Fruit fly (Drosophila melanogaster) whole organism, embryonic: ENCODE measurements around the gene dlp.

Source experiments
- Ada2b ChIP-seq: fragments of 200-800 bp; sonication (Bioruptor generic); IDR thresholded peaks from 2 replicates; pipeline ENCODE4 v1.3.6; 2022; ENCODE audit warnings: missing biosample characterization, missing genetic modification characterization
- Adf1 ChIP-seq: fragments of 200-800 bp; sonication (Bioruptor generic); IDR thresholded peaks from 2 replicates; pipeline ENCODE4 v1.3.6; 2022; ENCODE audit warnings: missing biosample characterization, missing genetic modification characterization
- BEAF-32 ChIP-seq: fragments of 200-800 bp; sonication (Bioruptor generic); optimal IDR thresholded peaks from 3 replicates; lab custom pipeline; 2017; ENCODE audit warnings: missing biosample characterization, missing genetic modification characterization, mild to moderate bottlenecking, moderate library complexity, missing genetic modification reagents
- Bdp1 ChIP-seq: fragments of 200-800 bp; sonication (Bioruptor generic); optimal IDR thresholded peaks from 3 replicates; lab custom pipeline; 2016; ENCODE audit warnings: missing biosample characterization, missing genetic modification characterization
- CG12769 ChIP-seq: fragments of 200-800 bp; sonication (Bioruptor generic); optimal IDR thresholded peaks from 2 replicates; lab custom pipeline; 2019; ENCODE audit warnings: missing biosample characterization, mild to moderate bottlenecking, missing genetic modification characterization, moderate library complexity
- CG13287 ChIP-seq: fragments of 200-800 bp; sonication (Bioruptor generic); IDR thresholded peaks from 2 replicates; pipeline ENCODE4 v1.3.6; 2022; ENCODE audit warnings: missing biosample characterization, missing genetic modification characterization; ENCODE audit not compliant: partially characterized antibody
- CG14441 ChIP-seq: fragments of 200-800 bp; sonication (Bioruptor generic); IDR thresholded peaks from 2 replicates; pipeline ENCODE4 v1.3.6; 2022; ENCODE audit warnings: missing biosample characterization, missing genetic modification characterization
- CG14710 ChIP-seq: fragments of 200-800 bp; sonication (Bioruptor generic); optimal IDR thresholded peaks from 3 replicates; lab custom pipeline; 2019; ENCODE audit warnings: missing biosample characterization, mild to moderate bottlenecking, missing genetic modification characterization, moderate library complexity
- CG14965 ChIP-seq: fragments of 200-800 bp; sonication (Bioruptor generic); optimal IDR thresholded peaks from 2 replicates; lab custom pipeline; 2016; ENCODE audit warnings: missing biosample characterization, missing genetic modification characterization, borderline replicate concordance
- CG16779 ChIP-seq: fragments of 200-800 bp; sonication (Bioruptor generic); IDR thresholded peaks from 2 replicates; pipeline ENCODE4 v1.3.6; 2022; ENCODE audit warnings: missing biosample characterization, missing genetic modification characterization
- CG17802 ChIP-seq: fragments of 200-800 bp; sonication (Bioruptor generic); optimal IDR thresholded peaks from 2 replicates; lab custom pipeline; 2018; ENCODE audit warnings: missing biosample characterization, mild to moderate bottlenecking, missing genetic modification characterization, moderate library complexity
- CG3163 ChIP-seq: fragments of 200-800 bp; sonication (Bioruptor generic); optimal IDR thresholded peaks from 3 replicates; lab custom pipeline; 2016; ENCODE audit warnings: missing biosample characterization, missing genetic modification characterization
- CG32532 ChIP-seq: fragments of 200-800 bp; sonication (Bioruptor generic); IDR thresholded peaks from 2 replicates; pipeline ENCODE4 v1.3.6; 2022; ENCODE audit warnings: missing biosample characterization, missing genetic modification characterization
- CG3281 ChIP-seq: fragments of 200-800 bp; sonication (Bioruptor generic); optimal IDR thresholded peaks from 3 replicates; lab custom pipeline; 2017; ENCODE audit warnings: missing biosample characterization, mild to moderate bottlenecking, missing genetic modification characterization
- CG33557 ChIP-seq: fragments of 200-800 bp; sonication (Bioruptor generic); optimal IDR thresholded peaks from 2 replicates; lab custom pipeline; 2019; ENCODE audit warnings: missing biosample characterization, mild to moderate bottlenecking, missing genetic modification characterization, moderate library complexity
- CG5245 ChIP-seq: fragments of 200-800 bp; sonication (Bioruptor generic); optimal IDR thresholded peaks from 3 replicates; lab custom pipeline; 2016; ENCODE audit warnings: missing biosample characterization, missing genetic modification characterization
- CG6254 ChIP-seq: fragments of 200-800 bp; sonication (Bioruptor generic); optimal IDR thresholded peaks from 3 replicates; lab custom pipeline; 2017; ENCODE audit warnings: mild to moderate bottlenecking, missing biosample characterization, missing genetic modification reagents, missing genetic modification characterization
- CG6654 ChIP-seq: fragments of 200-800 bp; sonication (Bioruptor generic); optimal IDR thresholded peaks from 2 replicates; lab custom pipeline; 2017; ENCODE audit warnings: missing biosample characterization, mild to moderate bottlenecking, missing genetic modification characterization
- CG6813 ChIP-seq: fragments of 200-800 bp; sonication (Bioruptor generic); optimal IDR thresholded peaks from 2 replicates; lab custom pipeline; 2017; ENCODE audit warnings: missing biosample characterization, missing genetic modification characterization, mild to moderate bottlenecking, moderate library complexity, missing genetic modification reagents
- CG9437 ChIP-seq: fragments of 200-800 bp; sonication (Bioruptor generic); optimal IDR thresholded peaks from 2 replicates; lab custom pipeline; 2018; ENCODE audit warnings: missing biosample characterization, mild to moderate bottlenecking, missing genetic modification characterization
- Chrac-16 ChIP-seq: fragments of 200-800 bp; sonication (Bioruptor generic); optimal IDR thresholded peaks from 3 replicates; lab custom pipeline; 2016; ENCODE audit warnings: missing biosample characterization, missing genetic modification characterization
- D19A ChIP-seq: fragments of 200-800 bp; optimal IDR thresholded peaks from 3 replicates; lab custom pipeline; 2019; ENCODE audit warnings: missing biosample characterization, mild to moderate bottlenecking, missing genetic modification characterization, moderate library complexity
- Deaf1 ChIP-seq: fragments of 200-800 bp; optimal IDR thresholded peaks from 3 replicates; lab custom pipeline; 2019; ENCODE audit warnings: missing biosample characterization, mild to moderate bottlenecking, missing genetic modification characterization, moderate library complexity
- Hey ChIP-seq: fragments of 200-800 bp; sonication (Bioruptor generic); optimal IDR thresholded peaks from 3 replicates; lab custom pipeline; 2018; ENCODE audit warnings: missing biosample characterization, mild to moderate bottlenecking, missing genetic modification characterization
- Hr3 ChIP-seq: fragments of 200-800 bp; sonication (Bioruptor generic); optimal IDR thresholded peaks from 3 replicates; lab custom pipeline; 2016; ENCODE audit warnings: missing biosample characterization, missing genetic modification characterization
- Hr78 ChIP-seq, 2 experiments: fragments of 200-800 bp in 1 of 2; fragments of >200 bp in 1 of 2; sonication (Bioruptor generic) in 1 of 2; optimal IDR thresholded peaks; 2 replicates each; lab custom pipeline; 2017 to 2019; ENCODE audit warnings: missing biosample characterization in 2 of 2, missing genetic modification characterization in 2 of 2, mild to moderate bottlenecking in 1 of 2, moderate library complexity in 1 of 2
- Med ChIP-seq: fragments of 200-800 bp; sonication (Bioruptor generic); peaks from one replicate; lab custom pipeline; 2016; ENCODE audit warnings: missing biosample characterization, missing genetic modification characterization, mild to moderate bottlenecking, inconsistent platforms, moderate library complexity
- Neu2 ChIP-seq: fragments of 200-800 bp; sonication (Bioruptor generic); optimal IDR thresholded peaks from 3 replicates; lab custom pipeline; 2016; ENCODE audit warnings: missing biosample characterization, missing genetic modification characterization, borderline replicate concordance
- Oaz ChIP-seq: fragments of 200-800 bp; sonication (Bioruptor generic); IDR thresholded peaks from 2 replicates; pipeline ENCODE4 v1.3.6; 2022; ENCODE audit warnings: missing biosample characterization, missing genetic modification characterization
- Ptx1 ChIP-seq: fragments of 200-800 bp; sonication (Bioruptor generic); IDR thresholded peaks from 2 replicates; pipeline ENCODE4 v1.3.6; 2022; ENCODE audit warnings: missing biosample characterization, missing genetic modification characterization
- Sox100B ChIP-seq: fragments of 200-800 bp; sonication (Bioruptor generic); optimal IDR thresholded peaks from 3 replicates; lab custom pipeline; 2018; ENCODE audit warnings: missing biosample characterization, mild to moderate bottlenecking, missing genetic modification characterization
- ato ChIP-seq: fragments of 200-800 bp; sonication (Bioruptor generic); IDR thresholded peaks from 2 replicates; pipeline ENCODE4 v1.3.6; 2022; ENCODE audit warnings: missing biosample characterization, missing genetic modification characterization; ENCODE audit not compliant: partially characterized antibody
- br ChIP-seq: fragments of >200 bp; optimal IDR thresholded peaks from 2 replicates; lab custom pipeline; 2017
- chn ChIP-seq: fragments of 200-800 bp; sonication (Bioruptor generic); optimal IDR thresholded peaks from 2 replicates; lab custom pipeline; 2016; ENCODE audit warnings: missing biosample characterization, missing genetic modification characterization
- dan ChIP-seq: fragments of 200-800 bp; sonication (Bioruptor generic); IDR thresholded peaks from 2 replicates; pipeline ENCODE4 v1.3.6; 2022; ENCODE audit warnings: missing biosample characterization, missing genetic modification characterization
- dpn ChIP-seq, 2 experiments: fragments of 200-800 bp; sonication (Bioruptor generic); optimal IDR thresholded peaks; 3 replicates each; lab custom pipeline; 2016; ENCODE audit warnings: missing biosample characterization in 2 of 2, missing genetic modification characterization in 2 of 2
- ewg ChIP-seq: fragments of 200-800 bp; sonication (Bioruptor generic); optimal IDR thresholded peaks from 3 replicates; lab custom pipeline; 2017; ENCODE audit warnings: mild to moderate bottlenecking, missing biosample characterization, missing genetic modification reagents, missing genetic modification characterization
- eyg ChIP-seq: fragments of 200-800 bp; sonication (Bioruptor generic); optimal IDR thresholded peaks from 3 replicates; lab custom pipeline; 2016; ENCODE audit warnings: missing biosample characterization, missing genetic modification characterization
- gcm2 ChIP-seq: fragments of 200-800 bp; sonication (Bioruptor generic); optimal IDR thresholded peaks from 2 replicates; lab custom pipeline; 2016; ENCODE audit warnings: missing biosample characterization, missing genetic modification characterization
- jing ChIP-seq: fragments of 200-800 bp; sonication (Bioruptor generic); optimal IDR thresholded peaks from 2 replicates; lab custom pipeline; 2018; ENCODE audit warnings: missing biosample characterization, mild to moderate bottlenecking, missing genetic modification characterization
- kay ChIP-seq: fragments of 200-800 bp; sonication (Bioruptor generic); optimal IDR thresholded peaks from 2 replicates; lab custom pipeline; 2016; ENCODE audit warnings: missing biosample characterization, missing genetic modification characterization
- maf-S ChIP-seq: fragments of 200-800 bp; sonication (Bioruptor generic); optimal IDR thresholded peaks from 2 replicates; lab custom pipeline; 2016; ENCODE audit warnings: missing biosample characterization, missing genetic modification characterization
- pan ChIP-seq, 4 experiments: fragments of >200 bp in 3 of 4; fragments of 200-800 bp in 1 of 4; sonication (Bioruptor generic) in 1 of 4; optimal IDR thresholded peaks in 3 of 4; IDR thresholded peaks in 1 of 4; 2 replicates each; pipeline versions ENCODE4 v1.3.6 to Lab custom; 2017 to 2022; ENCODE audit warnings: missing biosample characterization in 2 of 4, missing genetic modification characterization in 2 of 4, mixed read lengths in 1 of 4
- ro ChIP-seq: fragments of 200-800 bp; sonication (Bioruptor generic); IDR thresholded peaks from 2 replicates; pipeline ENCODE4 v1.3.6; 2022; ENCODE audit warnings: missing biosample characterization, missing genetic modification characterization
- run ChIP-seq: fragments of 200-800 bp; sonication (Bioruptor generic); optimal IDR thresholded peaks from 3 replicates; lab custom pipeline; 2018; ENCODE audit warnings: missing biosample characterization, mild to moderate bottlenecking, missing genetic modification characterization
- sens ChIP-seq: fragments of 200-800 bp; sonication (Bioruptor generic); peaks from one replicate; lab custom pipeline; 2016; ENCODE audit warnings: missing biosample characterization, missing genetic modification characterization
- slbo ChIP-seq: fragments of 200-800 bp; sonication (Bioruptor generic); IDR thresholded peaks from 2 replicates; pipeline ENCODE4 v1.3.6; 2022; ENCODE audit warnings: missing biosample characterization, missing genetic modification characterization
- slp2 ChIP-seq: fragments of 200-800 bp; sonication (Bioruptor generic); optimal IDR thresholded peaks from 2 replicates; lab custom pipeline; 2016; ENCODE audit warnings: missing biosample characterization, missing genetic modification characterization
- trem ChIP-seq: fragments of 200-800 bp; optimal IDR thresholded peaks from 3 replicates; lab custom pipeline; 2019; ENCODE audit warnings: missing biosample characterization, mild to moderate bottlenecking, missing genetic modification characterization, moderate library complexity
- vfl ChIP-seq: fragments of 200-800 bp; sonication (Bioruptor generic); optimal IDR thresholded peaks from 2 replicates; lab custom pipeline; 2016; ENCODE audit warnings: missing biosample characterization, missing genetic modification characterization
- z ChIP-seq: fragments of 200-800 bp; sonication (Bioruptor generic); IDR thresholded peaks from 3 replicates; pipeline ENCODE4 v1.3.6; 2022; ENCODE audit warnings: missing biosample characterization, missing genetic modification characterization

The dlp gene

dm6 chr3L:14708053-14708452 lies 75.7 kb downstream of the dlp start (continued):
- TF ChIP-seq Med (GFP tag; lab: Kevin White, UChicago) (no peak), eyg (GFP tag; lab: Kevin White, UChicago) (peak; percentile 49), slp2 (no peak), Ada2b (GFP tag; lab: Robert Waterston, UW) (0 out of 2 replicates have a peak, but pooled peaks have one; percentile 26), ato (GFP tag; lab: Robert Waterston, UW) (no peak), CG3163 (no peak), CG5245 (GFP tag; lab: Kevin White, UChicago) (no peak), Chrac-16 (no peak), Hr3 (GFP tag; lab: Kevin White, UChicago) (no peak), kay (GFP tag; lab: Kevin White, UChicago) (peak; percentile 33), CG13287 (GFP tag; lab: Robert Waterston, UW) (no peak), CG14710 (tag; lab: Kevin White, UChicago) (no peak), dan (no peak), br (lab: Kevin White, UChicago) (no peak), CG16779 (GFP tag; lab: Robert Waterston, UW) (peak; percentile 48; the same call in 1 of the 2 replicates), CG6654 (GFP tag; lab: Kevin White, UChicago) (no peak), Adf1 (GFP tag; lab: Robert Waterston, UW) (no peak; the same call in 1 of the 2 replicates), D19A (tag; lab: Kevin White, UChicago) (no peak), ro (GFP tag; lab: Robert Waterston, UW) (no peak), Hey (tag; lab: Kevin White, UChicago) (peak; percentile 27), CG6254 (no peak), Hr78 (GFP tag; optimal IDR thresholded peaks at IDR 0.05; lab: Kevin White, UChicago) (no peak), vfl (peak; percentile 5), pan (optimal IDR thresholded peaks at IDR 0.05; lab: Kevin White, UChicago) (no peak), pan (GFP tag; optimal IDR thresholded peaks at IDR 0.05 in 1 of 2, IDR thresholded peaks at IDR 0.05 in 1 of 2) (peak in 1 of 2 experiments; percentile 62), sens (GFP tag; lab: Kevin White, UChicago) (peak; percentile 90), maf-S (GFP tag; lab: Kevin White, UChicago) (peak; percentile 20), Sox100B (GFP tag; lab: Kevin White, UChicago) (no peak), trem (tag; lab: Kevin White, UChicago) (no peak), Oaz (GFP tag; lab: Robert Waterston, UW) (no peak), Deaf1 (tag; lab: Kevin White, UChicago) (no peak), dpn (GFP tag; optimal IDR thresholded peaks at IDR 0.05; lab: Kevin White, UChicago) (peak in 1 of 2 experiments; percentile 38), BEAF-32 (GFP tag; lab: Kevin White, UChicago) (no peak), run (tag; lab: Kevin White, UChicago) (no peak), CG3281 (GFP tag; lab: Kevin White, UChicago) (peak; percentile 65), CG32532 (GFP tag; lab: Robert Waterston, UW) (no peak; the same call in 1 of the 2 replicates), CG17802 (no peak), CG14441 (GFP tag; lab: Robert Waterston, UW) (0 out of 2 replicates have a peak, but pooled peaks have one; percentile 32), ewg (GFP tag; lab: Kevin White, UChicago) (no peak), Ptx1 (no peak), chn (GFP tag; lab: Kevin White, UChicago) (no peak), CG6813 (peak; percentile 50), jing (GFP tag; lab: Kevin White, UChicago) (no peak), slbo (GFP tag; lab: Robert Waterston, UW) (no peak), CG14965 (no peak), gcm2 (GFP tag; lab: Kevin White, UChicago) (no peak), CG33557 (GFP tag; lab: Kevin White, UChicago) (no peak), Bdp1 (no peak), Neu2 (no peak), z (GFP tag; lab: Robert Waterston, UW) (no peak), CG12769 (tag; lab: Kevin White, UChicago) (peak; percentile 54), CG9437 (GFP tag; lab: Kevin White, UChicago) (no peak)
